Worm (Caenorhabditis elegans) whole organism, mixed stage, embryonic: ENCODE results near the gene clc-1.

Experiments used
- M03D4.4 ChIP-seq: sonication (generic microtip); optimal IDR thresholded peaks from 2 replicates; lab custom pipeline; 2017; ENCODE audit warnings: mild to moderate bottlenecking, missing genetic modification characterization, missing compliant biosample characterization
- bed-3 ChIP-seq: fragments of 200-800 bp; sonication (Bioruptor generic); optimal IDR thresholded peaks from 3 replicates; lab custom pipeline; 2018; ENCODE audit warnings: mild to moderate bottlenecking, missing genetic modification characterization, moderate library complexity, missing compliant biosample characterization
- blmp-1 ChIP-seq: fragments of 150-350 bp; optimal IDR thresholded peaks from 2 replicates; lab custom pipeline; 2014; ENCODE audit warnings: missing biosample characterization, missing genetic modification characterization
- ceh-39 ChIP-seq: fragments of 150-350 bp; optimal IDR thresholded peaks from 2 replicates; lab custom pipeline; 2014; ENCODE audit warnings: missing biosample characterization, missing genetic modification characterization
- ceh-43 ChIP-seq: fragments of 200-800 bp; sonication (Bioruptor generic); optimal IDR thresholded peaks from 2 replicates; lab custom pipeline; 2018; ENCODE audit warnings: mild to moderate bottlenecking, missing genetic modification characterization, moderate library complexity, missing compliant biosample characterization
- ceh-83 ChIP-seq: fragments of 200-800 bp; sonication (Bioruptor generic); optimal IDR thresholded peaks from 2 replicates; lab custom pipeline; 2018; ENCODE audit warnings: mild to moderate bottlenecking, missing genetic modification characterization, missing compliant biosample characterization
- ces-1 ChIP-seq: fragments of 150-350 bp; optimal IDR thresholded peaks from 2 replicates; lab custom pipeline; 2014; ENCODE audit warnings: missing biosample characterization, missing genetic modification reagents, missing genetic modification characterization
- cnd-1 ChIP-seq: fragments of 200-800 bp; sonication (Bioruptor generic); optimal IDR thresholded peaks from 2 replicates; lab custom pipeline; 2018; ENCODE audit warnings: mild to moderate bottlenecking, missing genetic modification characterization, missing compliant biosample characterization
- elt-1 ChIP-seq: sonication (generic microtip); optimal IDR thresholded peaks from 2 replicates; lab custom pipeline; 2017; ENCODE audit warnings: missing genetic modification characterization, mild to moderate bottlenecking, missing compliant biosample characterization, antibody characterized with exemption, moderate library complexity, borderline replicate concordance; ENCODE audit not compliant: insufficient read depth
- elt-3 ChIP-seq: fragments of 150-350 bp; optimal IDR thresholded peaks from 2 replicates; lab custom pipeline; 2014; ENCODE audit warnings: missing biosample characterization, missing genetic modification characterization
- ham-2 ChIP-seq: fragments of 200-800 bp; sonication (Bioruptor generic); optimal IDR thresholded peaks from 2 replicates; lab custom pipeline; 2018; ENCODE audit warnings: mild to moderate bottlenecking, missing genetic modification characterization, missing compliant biosample characterization
- hlh-1 ChIP-seq: fragments of 150-350 bp; optimal IDR thresholded peaks from 2 replicates; lab custom pipeline; 2014; ENCODE audit warnings: missing biosample characterization, missing genetic modification reagents, missing genetic modification characterization
- lin-13 ChIP-seq: fragments of 150-350 bp; optimal IDR thresholded peaks from 2 replicates; lab custom pipeline; 2014; ENCODE audit warnings: missing biosample characterization, missing genetic modification characterization
- lin-32 ChIP-seq: fragments of 200-800 bp; sonication (Bioruptor generic); optimal IDR thresholded peaks from 2 replicates; lab custom pipeline; 2018; ENCODE audit warnings: mild to moderate bottlenecking, missing genetic modification characterization, missing compliant biosample characterization
- lsy-2 ChIP-seq: fragments of 150-350 bp; optimal IDR thresholded peaks from 2 replicates; lab custom pipeline; 2014; ENCODE audit warnings: missing biosample characterization, missing genetic modification characterization
- mab-5 ChIP-seq: fragments of 150-350 bp; optimal IDR thresholded peaks from 2 replicates; lab custom pipeline; 2014; ENCODE audit warnings: missing biosample characterization, missing genetic modification characterization
- mep-1 ChIP-seq: fragments of 150-350 bp; optimal IDR thresholded peaks from 2 replicates; lab custom pipeline; 2017; ENCODE audit warnings: missing biosample characterization, missing genetic modification reagents, missing genetic modification characterization, inconsistent platforms
- nhr-12 ChIP-seq: fragments of 150-350 bp; optimal IDR thresholded peaks from 2 replicates; lab custom pipeline; 2014; ENCODE audit warnings: missing biosample characterization, missing genetic modification characterization
- nhr-2 ChIP-seq: fragments of 150-350 bp; optimal IDR thresholded peaks from 2 replicates; lab custom pipeline; 2014; ENCODE audit warnings: missing biosample characterization, missing genetic modification characterization
- nhr-237 ChIP-seq: fragments of 150-350 bp; optimal IDR thresholded peaks from 2 replicates; lab custom pipeline; 2014; ENCODE audit warnings: missing biosample characterization, missing genetic modification characterization
- nhr-28 ChIP-seq: fragments of 150-350 bp; optimal IDR thresholded peaks from 2 replicates; lab custom pipeline; 2014; ENCODE audit warnings: missing biosample characterization, missing genetic modification characterization
- pha-4 ChIP-seq: fragments of 150-350 bp; optimal IDR thresholded peaks from 2 replicates; lab custom pipeline; 2018; ENCODE audit warnings: missing biosample characterization, missing genetic modification reagents, missing genetic modification characterization
- snpc-4 ChIP-seq: fragments of 150-350 bp; optimal IDR thresholded peaks from 2 replicates; lab custom pipeline; 2014; ENCODE audit warnings: missing biosample characterization, missing genetic modification characterization
- sptf-1 ChIP-seq: sonication (generic microtip); optimal IDR thresholded peaks from 2 replicates; lab custom pipeline; 2017; ENCODE audit warnings: mild to moderate bottlenecking, missing genetic modification characterization, moderate library complexity, missing compliant biosample characterization
- tbx-8 ChIP-seq: fragments of 200-800 bp; sonication (Bioruptor generic); optimal IDR thresholded peaks from 2 replicates; lab custom pipeline; 2018; ENCODE audit warnings: mild to moderate bottlenecking, missing genetic modification characterization, moderate library complexity, missing compliant biosample characterization
- unc-120 ChIP-seq: sonication (generic microtip); optimal IDR thresholded peaks from 2 replicates; lab custom pipeline; 2017; ENCODE audit warnings: missing genetic modification characterization, missing compliant biosample characterization; ENCODE audit not compliant: poor library complexity, severe bottlenecking
- unc-39 ChIP-seq: fragments of 150-350 bp; optimal IDR thresholded peaks from 2 replicates; lab custom pipeline; 2014; ENCODE audit warnings: missing biosample characterization, missing genetic modification characterization
- unc-62 ChIP-seq: fragments of 150-350 bp; optimal IDR thresholded peaks from 2 replicates; lab custom pipeline; 2014; ENCODE audit warnings: missing biosample characterization, missing genetic modification reagents, missing genetic modification characterization
- zip-8 ChIP-seq: fragments of 150-350 bp; optimal IDR thresholded peaks from 2 replicates; lab custom pipeline; 2014; ENCODE audit warnings: missing biosample characterization, missing genetic modification characterization
- ztf-11 ChIP-seq: fragments of 150-350 bp; optimal IDR thresholded peaks from 2 replicates; lab custom pipeline; 2014; ENCODE audit warnings: missing biosample characterization, missing genetic modification characterization

The clc-1 gene

ce11 chrX:11059744-11060143 is 12.5 kb downstream of the clc-1 start, which contains the start of gene lpr-6:
Gene lpr-6, plus strand, starts transcription at chrX:11059994.
- TF ChIP-seq zip-8 (tag; lab: Kevin White, UChicago) (no peak), unc-120 (tag; lab: Kevin White, UChicago) (no peak), ceh-43 (peak; percentile 36), mep-1 (tag; lab: Kevin White, UChicago) (no peak), hlh-1 (tag; lab: Kevin White, UChicago) (no peak)

DNA sequence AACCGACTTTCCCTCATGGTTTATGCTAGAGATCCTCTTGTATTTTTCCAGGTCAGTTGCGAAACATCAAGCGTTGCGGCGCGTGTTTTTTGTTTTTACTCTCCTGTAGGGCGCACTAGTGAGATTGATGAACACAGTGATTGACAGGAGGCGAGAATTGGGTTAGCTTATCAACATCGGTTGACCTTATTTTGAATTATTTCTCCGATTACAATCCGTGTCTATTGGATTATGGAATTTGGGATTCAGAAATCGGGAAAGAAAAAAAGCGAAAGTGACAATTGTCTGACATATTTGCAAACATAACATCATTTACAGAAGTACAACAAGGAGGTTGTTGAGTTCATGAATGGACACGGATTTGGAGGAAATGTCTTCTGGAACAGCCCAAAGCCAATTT is 13.7 kb downstream of the clc-1 start:
- TF ChIP-seq ham-2 (GFP tag; lab: Kevin White, UChicago), result no peak
- TF ChIP-seq blmp-1 (tag; lab: Kevin White, UChicago), result peak; percentile 59
- TF ChIP-seq snpc-4 (tag; lab: Kevin White, UChicago), result no peak
- TF ChIP-seq cnd-1 (tag; lab: Kevin White, UChicago), result no peak
- TF ChIP-seq zip-8 (tag; lab: Kevin White, UChicago), result no peak
- TF ChIP-seq ces-1, result no peak
- TF ChIP-seq elt-1 (tag; lab: Kevin White, UChicago), result no peak
- no peak for TF ChIP-seq M03D4.4 (tag; lab: Kevin White, UChicago)
- TF ChIP-seq tbx-8 (GFP tag; lab: Kevin White, UChicago), result no peak
- TF ChIP-seq lin-32 (GFP tag; lab: Kevin White, UChicago), result no peak
- TF ChIP-seq unc-62 (GFP tag; lab: Kevin White, UChicago), result peak; percentile 55
- no peak for TF ChIP-seq mab-5
- TF ChIP-seq nhr-2 (tag; lab: Kevin White, UChicago), result no peak
- TF ChIP-seq unc-39 (tag; lab: Kevin White, UChicago), result no peak
- TF ChIP-seq ceh-43, result no peak

DNA sequence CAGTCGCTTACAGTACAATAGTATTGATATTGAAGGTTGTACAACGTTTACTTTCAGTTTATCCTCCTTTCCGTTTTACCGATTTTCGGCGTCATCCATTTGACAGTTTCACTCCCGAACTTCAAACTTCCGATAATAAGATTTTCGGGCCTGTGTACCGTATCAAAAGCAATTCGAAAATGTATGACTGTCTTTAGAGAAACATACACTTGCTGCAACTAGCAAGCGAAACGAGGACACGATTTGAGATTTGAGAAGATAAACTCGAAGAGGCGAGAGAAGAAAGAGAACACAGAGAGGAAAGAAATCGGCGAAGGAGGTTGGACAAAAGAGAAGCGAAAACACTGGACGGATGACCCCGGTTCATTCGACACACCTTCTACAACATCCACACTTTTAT is 14.7 kb downstream of the clc-1 start, which contains the start of gene lpr-5:
TSS of gene lpr-5 (plus strand) at position 220 of the 400 bp plus-strand sequence.
- TF ChIP-seq blmp-1 (tag; lab: Kevin White, UChicago), result peak; percentile 4
- TF ChIP-seq ceh-39 (tag; lab: Kevin White, UChicago), result no peak
- no peak for TF ChIP-seq snpc-4 (tag; lab: Kevin White, UChicago)
- TF ChIP-seq nhr-2 (tag; lab: Kevin White, UChicago), result no peak
- peak; percentile 9 for TF ChIP-seq ham-2 (GFP tag; lab: Kevin White, UChicago)
- TF ChIP-seq, all 35 proteins: peak for 2

DNA sequence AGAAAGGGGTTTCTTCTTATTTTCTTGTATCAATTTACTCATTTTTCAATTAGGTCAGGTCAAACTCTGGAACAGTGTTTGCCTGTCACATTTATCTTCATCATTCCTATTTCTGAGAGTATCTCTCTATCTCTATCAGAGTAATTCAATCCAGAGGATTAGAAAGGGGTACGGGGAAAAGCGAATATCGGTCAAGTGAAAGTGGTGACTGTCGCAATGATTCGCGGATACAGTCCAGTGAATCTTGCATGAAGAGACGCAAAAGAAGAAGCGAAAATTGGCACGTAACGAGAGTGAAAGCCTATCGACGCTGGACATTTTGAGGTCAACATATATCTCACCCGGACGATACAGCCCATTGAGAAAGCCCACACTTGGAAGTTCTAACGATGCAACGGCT is 17.6 kb downstream of the clc-1 start, which contains the start of gene lpr-4:
TSS of gene lpr-4 (plus strand) at position 328 of the 400 bp plus-strand sequence.
- TF ChIP-seq nhr-237 (tag; lab: Kevin White, UChicago) (no peak), hlh-1 (tag; lab: Kevin White, UChicago) (no peak), blmp-1 (tag; lab: Kevin White, UChicago) (peak; percentile 98), elt-1 (tag; lab: Kevin White, UChicago) (peak; percentile 5), elt-3 (peak; percentile 57), ztf-11 (no peak), bed-3 (GFP tag; lab: Kevin White, UChicago) (no peak), ceh-39 (tag; lab: Kevin White, UChicago) (no peak), ceh-83 (GFP tag; lab: Kevin White, UChicago) (no peak), ces-1 (no peak), lin-13 (tag; lab: Kevin White, UChicago) (no peak), ham-2 (GFP tag; lab: Kevin White, UChicago) (peak; percentile 83), unc-62 (GFP tag; lab: Kevin White, UChicago) (peak; percentile 57), unc-120 (tag; lab: Kevin White, UChicago) (no peak), mab-5 (no peak), sptf-1 (tag; lab: Kevin White, UChicago) (no peak), zip-8 (tag; lab: Kevin White, UChicago) (no peak), nhr-28 (tag; lab: Kevin White, UChicago) (no peak)

DNA sequence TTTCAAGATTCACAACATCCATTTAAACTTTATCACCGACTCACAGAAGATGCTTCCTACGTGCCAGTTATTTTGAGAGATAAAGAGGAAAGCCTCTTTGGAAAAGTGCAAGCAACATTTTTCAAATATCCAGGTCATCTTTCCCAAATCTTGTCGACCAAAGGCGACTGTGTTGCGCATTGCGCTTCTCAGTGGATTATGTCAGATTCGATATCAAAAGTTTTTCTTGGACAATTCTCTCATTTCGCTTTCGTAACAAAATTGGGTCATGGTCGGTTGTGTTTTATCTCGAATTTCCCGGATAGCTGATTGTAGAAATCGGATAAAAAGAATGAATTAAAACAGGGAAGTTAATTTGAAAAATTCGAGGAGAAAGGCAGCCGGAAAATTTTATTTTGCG is 20.0 kb downstream of the clc-1 start:
- TF ChIP-seq zip-8 (tag; lab: Kevin White, UChicago) (no peak), ceh-83 (GFP tag; lab: Kevin White, UChicago) (no peak), elt-1 (tag; lab: Kevin White, UChicago) (peak; percentile 5), nhr-237 (tag; lab: Kevin White, UChicago) (no peak), pha-4 (tag; lab: Kevin White, UChicago) (no peak), nhr-12 (no peak), cnd-1 (tag; lab: Kevin White, UChicago) (no peak), lsy-2 (tag; lab: Kevin White, UChicago) (no peak), bed-3 (GFP tag; lab: Kevin White, UChicago) (no peak), ham-2 (GFP tag; lab: Kevin White, UChicago) (peak; percentile 33), blmp-1 (tag; lab: Kevin White, UChicago) (peak; percentile 44)
- TF ChIP-seq, all 35 proteins: peak for 3
